Worm (Caenorhabditis elegans) whole organism, young adult: ENCODE results near the gene zipt-7.1.

Experiments
- B0261.1 ChIP-seq: sonication (generic microtip); optimal IDR thresholded peaks from 2 replicates; lab custom pipeline; 2016; ENCODE audit warnings: mild to moderate bottlenecking, missing genetic modification characterization, moderate library complexity, missing compliant biosample characterization
- D2030.7 ChIP-seq: fragments of 200-800 bp; sonication (Bioruptor generic); IDR thresholded peaks from 2 replicates; pipeline ENCODE4 v1.3.6; 2022; ENCODE audit warnings: missing genetic modification reagents, missing genetic modification characterization, missing compliant biosample characterization
- F10E7.11 ChIP-seq: sonication (generic microtip); optimal IDR thresholded peaks from 2 replicates; lab custom pipeline; 2017; ENCODE audit warnings: mild to moderate bottlenecking, missing genetic modification characterization, moderate library complexity, missing compliant biosample characterization
- F22D6.2 ChIP-seq: sonication (generic microtip); optimal IDR thresholded peaks from 2 replicates; lab custom pipeline; 2016; ENCODE audit warnings: mild to moderate bottlenecking, missing genetic modification characterization, missing compliant biosample characterization
- F33H1.4 ChIP-seq: fragments of 200-800 bp; sonication (Bioruptor generic); IDR thresholded peaks from 2 replicates; pipeline ENCODE4 v1.3.6; 2022; ENCODE audit warnings: missing genetic modification reagents, missing genetic modification characterization, missing compliant biosample characterization
- F39B2.1 ChIP-seq: fragments of 200-800 bp; sonication (Bioruptor generic); IDR thresholded peaks from 2 replicates; pipeline ENCODE4 v1.3.6; 2022; ENCODE audit warnings: missing genetic modification reagents, missing genetic modification characterization, missing compliant biosample characterization
- T07F8.4 ChIP-seq: sonication (generic microtip); optimal IDR thresholded peaks from 2 replicates; lab custom pipeline; 2016; ENCODE audit warnings: mild to moderate bottlenecking, missing genetic modification characterization, moderate library complexity, missing compliant biosample characterization
- Y95B8A.8 ChIP-seq: fragments of 200-800 bp; sonication (Bioruptor generic); IDR thresholded peaks from 2 replicates; pipeline ENCODE4 v1.3.6; 2022; ENCODE audit warnings: missing genetic modification reagents, missing genetic modification characterization, missing compliant biosample characterization
- akir-1 ChIP-seq: fragments of 200-800 bp; sonication (Bioruptor generic); optimal IDR thresholded peaks from 2 replicates; lab custom pipeline; 2018; ENCODE audit warnings: mild to moderate bottlenecking, missing genetic modification characterization, moderate library complexity, missing compliant biosample characterization
- ccch-3 ChIP-seq: fragments of 200-800 bp; sonication (Bioruptor generic); optimal IDR thresholded peaks from 2 replicates; lab custom pipeline; 2018; ENCODE audit warnings: mild to moderate bottlenecking, missing genetic modification characterization, missing compliant biosample characterization
- cebp-2 ChIP-seq: fragments of 200-800 bp; sonication (Bioruptor generic); IDR thresholded peaks from 2 replicates; pipeline ENCODE4 v1.3.6; 2022; ENCODE audit warnings: missing genetic modification characterization, missing compliant biosample characterization
- ceh-100 ChIP-seq: fragments of 200-800 bp; sonication (Bioruptor generic); IDR thresholded peaks from 2 replicates; pipeline ENCODE4 v1.3.6; 2022; ENCODE audit warnings: missing genetic modification reagents, missing genetic modification characterization, missing compliant biosample characterization
- ceh-58 ChIP-seq: fragments of 200-800 bp; sonication (Bioruptor generic); IDR thresholded peaks from 2 replicates; pipeline ENCODE4 v1.3.6; 2022; ENCODE audit warnings: missing genetic modification characterization, missing compliant biosample characterization
- ceh-79 ChIP-seq: sonication (generic microtip); optimal IDR thresholded peaks from 2 replicates; lab custom pipeline; 2017; ENCODE audit warnings: mild to moderate bottlenecking, missing genetic modification characterization, missing compliant biosample characterization
- ceh-91 ChIP-seq: fragments of 200-800 bp; sonication (Bioruptor generic); IDR thresholded peaks from 2 replicates; pipeline ENCODE4 v1.3.6; 2022; ENCODE audit warnings: missing genetic modification reagents, missing genetic modification characterization, missing compliant biosample characterization
- die-1 ChIP-seq: sonication (generic microtip); optimal IDR thresholded peaks from 2 replicates; lab custom pipeline; 2016; ENCODE audit warnings: missing genotype, mild to moderate bottlenecking, missing genetic modification characterization, missing compliant biosample characterization
- dpff-1 ChIP-seq: sonication (generic microtip); optimal IDR thresholded peaks from 2 replicates; lab custom pipeline; 2017; ENCODE audit warnings: mild to moderate bottlenecking, missing genetic modification characterization, missing compliant biosample characterization
- egl-44 ChIP-seq: fragments of 200-800 bp; sonication (Bioruptor generic); IDR thresholded peaks from 2 replicates; pipeline ENCODE4 v1.3.6; 2022; ENCODE audit warnings: missing genetic modification reagents, missing genetic modification characterization, missing compliant biosample characterization
- ekl-4 ChIP-seq: fragments of 200-800 bp; sonication (Bioruptor generic); IDR thresholded peaks from 2 replicates; pipeline ENCODE4 v1.3.6; 2022; ENCODE audit warnings: missing genetic modification reagents, missing genetic modification characterization, missing compliant biosample characterization
- ets-4 ChIP-seq: fragments of 200-800 bp; sonication (Bioruptor generic); optimal IDR thresholded peaks from 2 replicates; lab custom pipeline; 2018; ENCODE audit warnings: mild to moderate bottlenecking, missing genetic modification characterization, missing compliant biosample characterization
- hmg-1.2 ChIP-seq: fragments of 200-800 bp; sonication (Bioruptor generic); IDR thresholded peaks from 2 replicates; pipeline ENCODE4 v1.3.6; 2022; ENCODE audit warnings: missing genetic modification reagents, missing genetic modification characterization, missing compliant biosample characterization
- let-607 ChIP-seq, 2 experiments: fragments of 200-800 bp in 1 of 2; sonication (Bioruptor generic) in 1 of 2; sonication (generic microtip) in 1 of 2; optimal IDR thresholded peaks; 2 replicates each; lab custom pipeline; 2016 to 2018; ENCODE audit warnings: mild to moderate bottlenecking in 2 of 2, missing compliant biosample characterization in 2 of 2, missing genetic modification characterization in 2 of 2, moderate library complexity in 2 of 2, missing genotype in 1 of 2
- lin-26 ChIP-seq: fragments of 200-800 bp; sonication (Bioruptor generic); IDR thresholded peaks from 2 replicates; pipeline ENCODE4 v1.3.6; 2022; ENCODE audit warnings: missing genetic modification reagents, missing genetic modification characterization, missing compliant biosample characterization
- madf-8 ChIP-seq: fragments of 200-800 bp; sonication (Bioruptor generic); conservative IDR thresholded peaks from 2 replicates; pipeline ENCODE4 v1.3.6; 2022; ENCODE audit warnings: missing genetic modification reagents, missing genetic modification characterization, missing compliant biosample characterization
- mcd-1 ChIP-seq: fragments of 200-800 bp; sonication (Bioruptor generic); IDR thresholded peaks from 2 replicates; pipeline ENCODE4 v1.3.6; 2022; ENCODE audit warnings: missing genetic modification reagents, missing genetic modification characterization, missing compliant biosample characterization
- mel-28 ChIP-seq: sonication (generic microtip); optimal IDR thresholded peaks from 2 replicates; lab custom pipeline; 2016; ENCODE audit warnings: borderline replicate concordance, mild to moderate bottlenecking, missing genetic modification characterization, missing compliant biosample characterization
- nfya-1 ChIP-seq: sonication (generic microtip); optimal IDR thresholded peaks from 2 replicates; lab custom pipeline; 2017; ENCODE audit warnings: antibody characterized with exemption, missing compliant biosample characterization, missing genetic modification characterization, borderline replicate concordance; ENCODE audit not compliant: insufficient read depth
- nhr-27 ChIP-seq: fragments of 200-800 bp; sonication (Bioruptor generic); optimal IDR thresholded peaks from 2 replicates; lab custom pipeline; 2018; ENCODE audit warnings: mild to moderate bottlenecking, missing genetic modification characterization, moderate library complexity, missing compliant biosample characterization
- nhr-80 ChIP-seq: sonication (generic microtip); optimal IDR thresholded peaks from 2 replicates; lab custom pipeline; 2016; ENCODE audit warnings: missing genetic modification characterization, missing compliant biosample characterization
- nhr-90 ChIP-seq: sonication (generic microtip); optimal IDR thresholded peaks from 2 replicates; lab custom pipeline; 2016; ENCODE audit warnings: missing genotype, mild to moderate bottlenecking, missing genetic modification characterization, missing compliant biosample characterization
- rec-8 ChIP-seq, 2 experiments: sonication (generic microtip); optimal IDR thresholded peaks; 2 replicates each; lab custom pipeline; 2016; ENCODE audit warnings: mild to moderate bottlenecking in 2 of 2, missing genetic modification characterization in 2 of 2, missing genetic modification reagents in 2 of 2, missing genotype in 2 of 2, missing biosample characterization in 1 of 2, missing compliant biosample characterization in 1 of 2, moderate library complexity in 1 of 2
- sea-2 ChIP-seq: fragments of 200-800 bp; sonication (Bioruptor generic); IDR thresholded peaks from 2 replicates; pipeline ENCODE4 v1.3.6; 2022; ENCODE audit warnings: missing genetic modification characterization, missing compliant biosample characterization
- snpc-3.4 ChIP-seq: sonication (generic microtip); optimal IDR thresholded peaks from 2 replicates; lab custom pipeline; 2017; ENCODE audit warnings: missing genetic modification characterization, mild to moderate bottlenecking, missing compliant biosample characterization, antibody characterized with exemption, moderate library complexity, missing genotype, missing genetic modification reagents
- snpc-4 ChIP-seq, 5 experiments: fragments of 150-350 bp in 1 of 5; sonication (generic microtip) in 4 of 5; optimal IDR thresholded peaks; 2 replicates each; lab custom pipeline; 2014 to 2018; ENCODE audit warnings: missing genetic modification characterization in 5 of 5, missing biosample characterization in 3 of 5, antibody characterized with exemption in 2 of 5, mild to moderate bottlenecking in 2 of 5, missing compliant biosample characterization in 2 of 5, missing genotype in 2 of 5, moderate library complexity in 2 of 5, missing genetic modification reagents in 1 of 5
- tlf-1 ChIP-seq: fragments of 200-800 bp; sonication (Bioruptor generic); optimal IDR thresholded peaks from 2 replicates; lab custom pipeline; 2018; ENCODE audit warnings: mild to moderate bottlenecking, missing genetic modification characterization, missing compliant biosample characterization
- unc-62 ChIP-seq: fragments of 150-350 bp; optimal IDR thresholded peaks from 2 replicates; lab custom pipeline; 2014; ENCODE audit warnings: missing biosample characterization, missing genetic modification reagents, missing genetic modification characterization
- zim-3 ChIP-seq: sonication (generic microtip); optimal IDR thresholded peaks from 2 replicates; lab custom pipeline; 2017; ENCODE audit warnings: mild to moderate bottlenecking, missing genetic modification characterization, moderate library complexity, missing compliant biosample characterization
- ztf-18 ChIP-seq: sonication (generic microtip); optimal IDR thresholded peaks from 2 replicates; lab custom pipeline; 2016; ENCODE audit warnings: missing genotype, mild to moderate bottlenecking, missing genetic modification characterization, missing compliant biosample characterization
- ztf-22 ChIP-seq: fragments of 200-800 bp; sonication (Bioruptor generic); optimal IDR thresholded peaks from 2 replicates; lab custom pipeline; 2018; ENCODE audit warnings: mild to moderate bottlenecking, missing genetic modification characterization, moderate library complexity, missing compliant biosample characterization
- ztf-28 ChIP-seq: fragments of 200-800 bp; sonication (Bioruptor generic); IDR thresholded peaks from 2 replicates; pipeline ENCODE4 v1.3.6; 2022; ENCODE audit warnings: missing genetic modification reagents, missing genetic modification characterization, missing compliant biosample characterization

The zipt-7.1 gene

DNA sequence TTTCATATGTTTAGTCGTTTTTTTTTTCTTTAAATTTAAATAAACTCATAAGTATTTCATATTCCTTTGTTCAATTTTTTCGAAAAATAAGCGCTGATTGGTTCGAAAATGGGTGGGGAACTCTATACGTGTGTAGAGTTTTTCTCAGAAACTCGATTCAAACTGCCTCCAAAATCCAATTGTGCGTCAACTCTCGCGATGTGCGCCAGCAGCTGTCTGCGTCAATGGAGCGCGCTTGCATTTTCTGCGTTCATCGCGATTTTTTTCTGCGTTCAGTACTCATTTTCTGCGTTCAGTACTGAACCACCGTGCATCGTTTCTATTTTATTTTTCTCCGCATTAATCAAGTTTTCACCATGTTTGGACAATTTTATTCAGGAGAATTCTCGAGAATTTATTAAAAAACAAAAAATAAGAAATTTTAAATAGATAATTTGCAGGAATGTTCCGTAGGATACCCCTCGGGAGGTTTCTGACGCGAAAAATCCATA, 38.2 kb downstream of the zipt-7.1 start, which contains the start of gene eelo-2 (continued):
- TF ChIP-seq nhr-27 (tag; lab: Kevin White, UChicago) (no peak), ztf-18 (tag; lab: Kevin White, UChicago) (peak; percentile 99)

DNA sequence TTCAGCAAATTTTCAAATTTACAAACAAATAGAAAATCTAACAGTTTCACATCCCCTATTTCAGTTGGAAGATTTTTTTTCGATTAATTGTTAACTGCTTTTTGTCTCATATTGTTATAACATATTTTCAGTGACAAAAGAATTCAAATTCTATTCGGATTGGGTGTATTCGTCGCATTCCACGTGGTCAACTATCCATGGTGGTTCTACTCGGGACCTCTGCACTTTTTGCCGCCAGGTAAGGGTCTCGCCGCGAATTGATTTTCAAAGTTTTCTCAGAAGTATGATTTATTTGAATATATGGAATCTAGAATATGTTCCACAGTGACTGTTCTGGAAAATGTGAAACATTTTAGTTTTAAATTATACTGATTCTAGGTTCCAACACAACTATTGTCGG, 39.4 kb downstream of the zipt-7.1 start:
- no peak for TF ChIP-seq die-1 (tag; lab: Kevin White, UChicago)
- TF ChIP-seq nfya-1 (tag; lab: Kevin White, UChicago): no peak
- TF ChIP-seq sea-2 (GFP tag; lab: Robert Waterston, UW): no peak
- no peak for TF ChIP-seq Y95B8A.8 (GFP tag; lab: Robert Waterston, UW)
- no peak for TF ChIP-seq ztf-28 (GFP tag; lab: Robert Waterston, UW)
- TF ChIP-seq D2030.7 (GFP tag; lab: Robert Waterston, UW): no peak
- no peak for TF ChIP-seq ccch-3 (GFP tag; lab: Kevin White, UChicago)
- no peak for TF ChIP-seq madf-8 (GFP tag; lab: Robert Waterston, UW)
- TF ChIP-seq ceh-91 (GFP tag; lab: Robert Waterston, UW): no peak
- TF ChIP-seq F22D6.2: no peak
- TF ChIP-seq, all 124 proteins: peak for 0

DNA sequence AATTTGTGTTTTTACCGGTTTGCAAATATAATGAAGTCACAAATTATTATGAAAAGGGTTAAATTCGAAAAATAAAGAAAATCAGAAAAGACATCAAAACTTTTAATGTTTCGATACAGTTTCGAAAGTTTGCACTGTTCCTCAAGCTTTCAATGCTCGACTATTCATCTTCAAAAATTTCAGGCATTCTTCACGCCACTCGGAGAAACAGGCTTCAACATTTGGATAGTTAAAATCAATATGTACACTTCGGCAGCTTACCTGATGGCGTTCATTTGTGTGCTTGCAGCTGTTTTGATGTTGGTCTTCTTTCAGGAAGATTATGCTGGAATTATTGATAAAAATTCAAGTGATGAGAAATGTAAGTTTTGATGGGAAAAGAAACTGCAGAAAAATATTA, 40.8 kb downstream of the zipt-7.1 start:
- TF ChIP-seq let-607 (tag; optimal IDR thresholded peaks at IDR 0.05; lab: Kevin White, UChicago): no peak
- TF ChIP-seq nhr-80 (tag; lab: Kevin White, UChicago): no peak
- no peak for TF ChIP-seq ceh-100 (GFP tag; lab: Robert Waterston, UW)
- no peak for TF ChIP-seq zim-3 (tag; lab: Kevin White, UChicago)
- no peak for TF ChIP-seq F33H1.4 (GFP tag; lab: Robert Waterston, UW)
- TF ChIP-seq snpc-3.4: no peak

DNA sequence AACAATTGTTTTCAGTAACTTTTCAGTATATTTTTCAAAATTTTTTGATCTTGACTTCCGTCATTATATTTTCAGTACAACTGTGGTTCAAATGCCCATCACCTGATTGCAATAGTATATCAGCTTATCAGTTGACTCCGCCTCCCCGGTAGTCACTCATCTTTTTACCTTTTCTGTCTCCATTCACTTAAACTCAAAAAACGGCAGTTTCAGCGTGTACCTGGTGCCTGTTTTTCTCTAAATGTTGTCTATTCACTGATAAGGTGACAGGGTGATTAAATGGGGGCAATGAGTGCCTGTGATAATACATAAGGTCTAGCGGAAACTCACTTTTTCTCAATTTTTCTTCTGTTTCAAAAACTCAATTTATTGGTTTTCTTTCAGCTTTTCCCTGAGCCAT, 42.7 kb downstream of the zipt-7.1 start, which contains the start of gene ZK550.2:
Gene ZK550.2 (plus strand): TSS at position 385 of the 400 bp plus-strand sequence.
- peak; percentile 97 for TF ChIP-seq nhr-80 (tag; lab: Kevin White, UChicago)
- no peak for TF ChIP-seq lin-26 (GFP tag; lab: Robert Waterston, UW)
- no peak for TF ChIP-seq mel-28 (tag; lab: Kevin White, UChicago)
- TF ChIP-seq F22D6.2: no peak
- no peak for TF ChIP-seq hmg-1.2 (GFP tag; lab: Robert Waterston, UW)
- peak; percentile 70; the same call in 1 of the 2 replicates for TF ChIP-seq egl-44 (GFP tag; lab: Robert Waterston, UW)
- peak; percentile 82 for TF ChIP-seq ets-4
- TF ChIP-seq dpff-1 (tag; lab: Kevin White, UChicago): no peak
- TF ChIP-seq let-607 (tag; optimal IDR thresholded peaks at IDR 0.05; lab: Kevin White, UChicago): peak in 1 of 2 experiments; percentile 5
- TF ChIP-seq F39B2.1 (GFP tag; lab: Robert Waterston, UW): no peak
- no peak for TF ChIP-seq F33H1.4 (GFP tag; lab: Robert Waterston, UW)
- no peak for TF ChIP-seq akir-1 (GFP tag; lab: Kevin White, UChicago)
- no peak for TF ChIP-seq T07F8.4
- TF ChIP-seq mcd-1 (GFP tag; lab: Robert Waterston, UW): 0 out of 2 replicates have a peak, but pooled peaks have one; percentile 37
- TF ChIP-seq cebp-2 (GFP tag; lab: Robert Waterston, UW): no peak
- no peak for TF ChIP-seq snpc-4 (GFP tag; optimal IDR thresholded peaks at IDR 0.05; lab: Kevin White, UChicago)
- no peak for TF ChIP-seq snpc-4 (tag; optimal IDR thresholded peaks at IDR 0.05; lab: Kevin White, UChicago)
- no peak for TF ChIP-seq B0261.1 (tag; lab: Kevin White, UChicago)
- TF ChIP-seq ztf-22 (GFP tag; lab: Kevin White, UChicago): peak; percentile 63
- TF ChIP-seq rec-8 (tag; optimal IDR thresholded peaks at IDR 0.05; lab: Kevin White, UChicago): no peak
- no peak for TF ChIP-seq Y95B8A.8 (GFP tag; lab: Robert Waterston, UW)
- no peak for TF ChIP-seq ekl-4 (GFP tag; lab: Robert Waterston, UW)
- TF ChIP-seq nhr-90 (tag; lab: Kevin White, UChicago): peak; percentile 40
- peak; percentile 23 for TF ChIP-seq ztf-18 (tag; lab: Kevin White, UChicago)
- no peak for TF ChIP-seq tlf-1 (GFP tag; lab: Kevin White, UChicago)
- no peak for TF ChIP-seq madf-8 (GFP tag; lab: Robert Waterston, UW)
- no peak for TF ChIP-seq D2030.7 (GFP tag; lab: Robert Waterston, UW)
- TF ChIP-seq F10E7.11 (tag; lab: Kevin White, UChicago): no peak
- no peak for TF ChIP-seq ceh-58 (GFP tag; lab: Robert Waterston, UW)
- TF ChIP-seq unc-62 (GFP tag; lab: Kevin White, UChicago): peak; percentile 56
- TF ChIP-seq ceh-79: no peak
